Worm (Caenorhabditis elegans): ENCODE measurements around the gene C08B6.5.

C08B6.5 gene

ce11 chrV:10124799-10125548 is 7.4 kb downstream of the C08B6.5 start, which contains the start of gene C08B6.10:
C08B6.10 (plus strand) TSS chrV:10125498.
- TF ChIP-seq ztf-11 (tag; optimal IDR thresholded peaks at IDR 0.05): no peak
- no peak for TF ChIP-seq blmp-1 (tag; optimal IDR thresholded peaks at IDR 0.05)
- TF ChIP-seq unc-62 (GFP tag; optimal IDR thresholded peaks at IDR 0.05): no peak
- no peak for TF ChIP-seq zip-8 (tag; optimal IDR thresholded peaks at IDR 0.05)
- TF ChIP-seq pha-4 (tag; optimal IDR thresholded peaks at IDR 0.05): no peak
- TF ChIP-seq sptf-1 (tag; optimal IDR thresholded peaks at IDR 0.05): no peak
- no peak for TF ChIP-seq mep-1 (tag; optimal IDR thresholded peaks at IDR 0.05)
- no peak for TF ChIP-seq mls-2 (tag; optimal IDR thresholded peaks at IDR 0.05)
- TF ChIP-seq tbx-8 (GFP tag; optimal IDR thresholded peaks at IDR 0.05): no peak
- TF ChIP-seq nhr-28 (tag; optimal IDR thresholded peaks at IDR 0.05): no peak
- no peak for TF ChIP-seq snpc-4 (tag; optimal IDR thresholded peaks at IDR 0.05)
- no peak for TF ChIP-seq mab-5 (tag; optimal IDR thresholded peaks at IDR 0.05)
- no peak for TF ChIP-seq elt-3 (tag; optimal IDR thresholded peaks at IDR 0.05)
- no peak for TF ChIP-seq nhr-12 (tag; optimal IDR thresholded peaks at IDR 0.05)
- TF ChIP-seq bed-3 (GFP tag; optimal IDR thresholded peaks at IDR 0.05): no peak
- TF ChIP-seq sem-2 (GFP tag; optimal IDR thresholded peaks at IDR 0.05): no peak
- TF ChIP-seq lin-32 (GFP tag; optimal IDR thresholded peaks at IDR 0.05): no peak
- no peak for TF ChIP-seq lin-13 (tag; optimal IDR thresholded peaks at IDR 0.05)
- TF ChIP-seq unc-120 (tag; optimal IDR thresholded peaks at IDR 0.05; ENCODE audit: poor library complexity, severe bottlenecking): no peak

- no peak for TF ChIP-seq bed-3 (GFP tag; optimal IDR thresholded peaks at IDR 0.05)
- TF ChIP-seq unc-62 (GFP tag; optimal IDR thresholded peaks at IDR 0.05): no peak
- TF ChIP-seq snpc-4 (tag; optimal IDR thresholded peaks at IDR 0.05): no peak
- TF ChIP-seq drap-1 (GFP tag; optimal IDR thresholded peaks at IDR 0.05): no peak
- no peak for TF ChIP-seq elt-3 (tag; optimal IDR thresholded peaks at IDR 0.05)
- TF ChIP-seq mls-2 (tag; optimal IDR thresholded peaks at IDR 0.05): no peak
- TF ChIP-seq lin-13 (tag; optimal IDR thresholded peaks at IDR 0.05): no peak
- TF ChIP-seq flh-1 (GFP tag; optimal IDR thresholded peaks at IDR 0.05): no peak
- TF ChIP-seq ceh-43 (GFP tag; optimal IDR thresholded peaks at IDR 0.05): no peak
- no peak for TF ChIP-seq ceh-83 (GFP tag; optimal IDR thresholded peaks at IDR 0.05)
- no peak for TF ChIP-seq lin-32 (GFP tag; optimal IDR thresholded peaks at IDR 0.05)
- TF ChIP-seq nhr-28 (tag; optimal IDR thresholded peaks at IDR 0.05): no peak
- TF ChIP-seq ham-2 (GFP tag; optimal IDR thresholded peaks at IDR 0.05): no peak
- TF ChIP-seq cnd-1 (tag; optimal IDR thresholded peaks at IDR 0.05): no peak
- TF ChIP-seq hlh-1 (tag; optimal IDR thresholded peaks at IDR 0.05): no peak
- TF ChIP-seq sem-2 (GFP tag; optimal IDR thresholded peaks at IDR 0.05): no peak
- no peak for TF ChIP-seq ceh-39 (tag; optimal IDR thresholded peaks at IDR 0.05)
- no peak for TF ChIP-seq nhr-76 (tag; optimal IDR thresholded peaks at IDR 0.05)
Measured at ce11 chrV:10130195-10130594, 12.6 kb downstream of the C08B6.5 start, which contains the start of gene aos-1. aos-1 (minus strand) TSS chrV:10130295.

ce11 chrV:10133277-10133676 is 15.7 kb downstream of the C08B6.5 start:
- TF ChIP-seq mep-1 (tag; optimal IDR thresholded peaks at IDR 0.05): no peak
- TF ChIP-seq elt-3 (tag; optimal IDR thresholded peaks at IDR 0.05): no peak
- no peak for TF ChIP-seq unc-39 (tag; optimal IDR thresholded peaks at IDR 0.05)
- no peak for TF ChIP-seq lin-32 (GFP tag; optimal IDR thresholded peaks at IDR 0.05)
- TF ChIP-seq ztf-11 (tag; optimal IDR thresholded peaks at IDR 0.05): no peak
- no peak for TF ChIP-seq sptf-1 (tag; optimal IDR thresholded peaks at IDR 0.05)
- TF ChIP-seq zip-8 (tag; optimal IDR thresholded peaks at IDR 0.05): no peak
- no peak for TF ChIP-seq cnd-1 (tag; optimal IDR thresholded peaks at IDR 0.05)
- no peak for TF ChIP-seq blmp-1 (tag; optimal IDR thresholded peaks at IDR 0.05)
- TF ChIP-seq mls-2 (tag; optimal IDR thresholded peaks at IDR 0.05): no peak
- TF ChIP-seq sem-2 (GFP tag; optimal IDR thresholded peaks at IDR 0.05): no peak
- TF ChIP-seq nhr-2 (tag; optimal IDR thresholded peaks at IDR 0.05): no peak

ce11 chrV:10134077-10134693 is 16.6 kb downstream of the C08B6.5 start, which contains the start of the genes C08B6.18, wdr-20 and C08B6.8:
C08B6.18 (minus strand) TSS chrV:10134127.
wdr-20 (minus strand) TSS chrV:10134158.
C08B6.8 (plus strand) TSS chrV:10134643.
- TF ChIP-seq lsy-2 (tag; optimal IDR thresholded peaks at IDR 0.05) (peak; percentile 41), nhr-12 (tag; optimal IDR thresholded peaks at IDR 0.05) (no peak), hlh-1 (tag; optimal IDR thresholded peaks at IDR 0.05) (no peak), elt-1 (tag; optimal IDR thresholded peaks at IDR 0.05; ENCODE audit: borderline replicate concordance, insufficient read depth) (no peak), lin-32 (GFP tag; optimal IDR thresholded peaks at IDR 0.05) (no peak), blmp-1 (tag; optimal IDR thresholded peaks at IDR 0.05) (no peak), ceh-39 (tag; optimal IDR thresholded peaks at IDR 0.05) (no peak), zip-8 (tag; optimal IDR thresholded peaks at IDR 0.05) (no peak), drap-1 (GFP tag; optimal IDR thresholded peaks at IDR 0.05) (no peak), lin-13 (tag; optimal IDR thresholded peaks at IDR 0.05) (no peak), ceh-43 (GFP tag; optimal IDR thresholded peaks at IDR 0.05) (no peak), snpc-4 (tag; optimal IDR thresholded peaks at IDR 0.05) (no peak), mep-1 (tag; optimal IDR thresholded peaks at IDR 0.05) (peak; percentile 59), nhr-2 (tag; optimal IDR thresholded peaks at IDR 0.05) (no peak), ztf-11 (tag; optimal IDR thresholded peaks at IDR 0.05) (no peak), elt-3 (tag; optimal IDR thresholded peaks at IDR 0.05) (no peak), unc-62 (GFP tag; optimal IDR thresholded peaks at IDR 0.05) (no peak), nhr-237 (tag; optimal IDR thresholded peaks at IDR 0.05) (peak; percentile 26), cnd-1 (tag; optimal IDR thresholded peaks at IDR 0.05) (no peak), pha-4 (tag; optimal IDR thresholded peaks at IDR 0.05) (peak; percentile 26), unc-120 (tag; optimal IDR thresholded peaks at IDR 0.05; ENCODE audit: poor library complexity, severe bottlenecking) (no peak), flh-1 (GFP tag; optimal IDR thresholded peaks at IDR 0.05) (no peak), ces-1 (GFP tag; optimal IDR thresholded peaks at IDR 0.05) (peak; percentile 40), mab-5 (tag; optimal IDR thresholded peaks at IDR 0.05) (no peak)
